Fruit fly (Drosophila melanogaster) whole organism, embryonic: ENCODE measurements around the gene CG42514.

Experiments
- Abd-B ChIP-seq: fragments of 200-800 bp; sonication (Bioruptor generic); optimal IDR thresholded peaks from 2 replicates; lab custom pipeline; 2018; ENCODE audit warnings: missing biosample characterization, mild to moderate bottlenecking, missing genetic modification characterization, moderate library complexity
- Awh ChIP-seq: fragments of 200-800 bp; sonication (Bioruptor generic); IDR thresholded peaks from 2 replicates; pipeline ENCODE4, ENCODE4 v1.3.6; 2022; ENCODE audit warnings: missing biosample characterization, missing genetic modification characterization
- CG10979 ChIP-seq: fragments of 200-800 bp; sonication (Bioruptor generic); optimal IDR thresholded peaks from 2 replicates; lab custom pipeline; 2018; ENCODE audit warnings: missing biosample characterization, mild to moderate bottlenecking, missing genetic modification characterization, moderate library complexity
- CG11723 ChIP-seq: fragments of 200-800 bp; sonication (Bioruptor generic); optimal IDR thresholded peaks from 2 replicates; lab custom pipeline; 2017; ENCODE audit warnings: missing biosample characterization, mild to moderate bottlenecking, missing genetic modification characterization
- CG12071 ChIP-seq: fragments of 200-800 bp; sonication (Bioruptor generic); optimal IDR thresholded peaks from 3 replicates; lab custom pipeline; 2018; ENCODE audit warnings: missing biosample characterization, mild to moderate bottlenecking, missing genetic modification characterization
- CG12155 ChIP-seq: fragments of 200-800 bp; sonication (Bioruptor generic); optimal IDR thresholded peaks from 3 replicates; lab custom pipeline; 2016; ENCODE audit warnings: missing biosample characterization, missing genetic modification characterization
- CG12769 ChIP-seq: fragments of 200-800 bp; sonication (Bioruptor generic); optimal IDR thresholded peaks from 2 replicates; lab custom pipeline; 2019; ENCODE audit warnings: missing biosample characterization, mild to moderate bottlenecking, missing genetic modification characterization, moderate library complexity
- CG13296 ChIP-seq: fragments of 200-800 bp; sonication (Bioruptor generic); optimal IDR thresholded peaks from 3 replicates; lab custom pipeline; 2018; ENCODE audit warnings: missing biosample characterization, mild to moderate bottlenecking, missing genetic modification characterization
- CG13775 ChIP-seq: fragments of 200-800 bp; sonication (Bioruptor generic); optimal IDR thresholded peaks from 3 replicates; lab custom pipeline; 2017; ENCODE audit warnings: missing biosample characterization, mild to moderate bottlenecking, missing genetic modification characterization
- CG14965 ChIP-seq: fragments of 200-800 bp; sonication (Bioruptor generic); optimal IDR thresholded peaks from 2 replicates; lab custom pipeline; 2016; ENCODE audit warnings: missing biosample characterization, missing genetic modification characterization, borderline replicate concordance
- CG15479 ChIP-seq: fragments of 200-800 bp; sonication (Bioruptor generic); optimal IDR thresholded peaks from 3 replicates; lab custom pipeline; 2019; ENCODE audit warnings: missing biosample characterization, mild to moderate bottlenecking, missing genetic modification characterization, moderate library complexity
- CG1792 ChIP-seq: fragments of 200-800 bp; sonication (Bioruptor generic); optimal IDR thresholded peaks from 2 replicates; lab custom pipeline; 2016; ENCODE audit warnings: missing biosample characterization, missing genetic modification characterization
- CG2199 ChIP-seq: fragments of 200-800 bp; sonication (Bioruptor generic); IDR thresholded peaks from 3 replicates; pipeline ENCODE4 v1.3.6; 2022; ENCODE audit warnings: missing biosample characterization, missing genetic modification characterization
- CG2202 ChIP-seq: fragments of 200-800 bp; sonication (Bioruptor generic); optimal IDR thresholded peaks from 2 replicates; lab custom pipeline; 2018; ENCODE audit warnings: missing biosample characterization, mild to moderate bottlenecking, missing genetic modification characterization
- CG2875 ChIP-seq: fragments of 200-800 bp; sonication (Bioruptor generic); optimal IDR thresholded peaks from 2 replicates; lab custom pipeline; 2017; ENCODE audit warnings: missing biosample characterization, mild to moderate bottlenecking, missing genetic modification characterization, missing genetic modification reagents
- CG5180 ChIP-seq: fragments of 200-800 bp; sonication (Bioruptor generic); optimal IDR thresholded peaks from 3 replicates; lab custom pipeline; 2017; ENCODE audit warnings: missing biosample characterization, missing genetic modification characterization, mild to moderate bottlenecking, moderate library complexity, missing genetic modification reagents
- CG6689 ChIP-seq: fragments of 200-800 bp; sonication (Bioruptor generic); IDR thresholded peaks from 2 replicates; pipeline ENCODE4 v1.3.6; 2022; ENCODE audit warnings: missing biosample characterization, missing genetic modification characterization
- CHES-1-like ChIP-seq: fragments of 200-800 bp; sonication (Bioruptor generic); optimal IDR thresholded peaks from 2 replicates; lab custom pipeline; 2016; ENCODE audit warnings: missing biosample characterization, missing genetic modification characterization
- Dbx ChIP-seq: fragments of 200-800 bp; sonication (Bioruptor generic); IDR thresholded peaks from 3 replicates; pipeline ENCODE4 v1.3.6; 2022; ENCODE audit warnings: missing biosample characterization, missing genetic modification characterization
- Dip2 ChIP-seq: fragments of 200-800 bp; sonication (Bioruptor generic); IDR thresholded peaks from 2 replicates; pipeline ENCODE4 v1.3.6; 2022; ENCODE audit warnings: missing biosample characterization, missing genetic modification characterization
- Doc3 ChIP-seq: fragments of 200-800 bp; sonication (Bioruptor generic); IDR thresholded peaks from 3 replicates; pipeline ENCODE4 v1.3.6; 2022; ENCODE audit warnings: missing biosample characterization, missing genetic modification characterization; ENCODE audit not compliant: partially characterized antibody
- Ets97D ChIP-seq: fragments of 200-800 bp; sonication (Bioruptor generic); optimal IDR thresholded peaks from 3 replicates; lab custom pipeline; 2016; ENCODE audit warnings: missing biosample characterization, missing genetic modification characterization
- Fer3 ChIP-seq: fragments of 200-800 bp; sonication (Bioruptor generic); optimal IDR thresholded peaks from 2 replicates; lab custom pipeline; 2018; ENCODE audit warnings: missing biosample characterization, mild to moderate bottlenecking, missing genetic modification characterization, moderate library complexity
- HLH3B ChIP-seq: fragments of 200-800 bp; sonication (Bioruptor generic); IDR thresholded peaks from 2 replicates; pipeline ENCODE4 v1.3.6; 2022; ENCODE audit warnings: missing biosample characterization, missing genetic modification characterization
- HmgD ChIP-seq: fragments of 200-800 bp; sonication (Bioruptor generic); optimal IDR thresholded peaks from 3 replicates; lab custom pipeline; 2016; ENCODE audit warnings: missing biosample characterization, missing genetic modification characterization
- Jarid2 ChIP-seq: fragments of 200-800 bp; sonication (Bioruptor generic); optimal IDR thresholded peaks from 3 replicates; lab custom pipeline; 2017; ENCODE audit warnings: mild to moderate bottlenecking, missing biosample characterization, missing genetic modification reagents, missing genetic modification characterization
- MESR4 ChIP-seq: fragments of 200-800 bp; sonication (Bioruptor generic); optimal IDR thresholded peaks from 2 replicates; lab custom pipeline; 2018; ENCODE audit warnings: missing biosample characterization, mild to moderate bottlenecking, missing genetic modification characterization, moderate library complexity
- Mad ChIP-seq: fragments of 200-800 bp; sonication (Bioruptor generic); optimal IDR thresholded peaks from 2 replicates; lab custom pipeline; 2016; ENCODE audit warnings: missing biosample characterization, missing genetic modification characterization
- Max ChIP-seq: fragments of 200-800 bp; sonication (Bioruptor generic); optimal IDR thresholded peaks from 2 replicates; lab custom pipeline; 2016; ENCODE audit warnings: missing biosample characterization, mild to moderate bottlenecking, missing genetic modification characterization
- Mes4 ChIP-seq: fragments of 200-800 bp; sonication (Bioruptor generic); optimal IDR thresholded peaks from 2 replicates; lab custom pipeline; 2016; ENCODE audit warnings: missing biosample characterization, missing genetic modification characterization
- Myb ChIP-seq: fragments of 200-800 bp; sonication (Bioruptor generic); optimal IDR thresholded peaks from 2 replicates; lab custom pipeline; 2016; ENCODE audit warnings: missing biosample characterization, missing genetic modification characterization
- Opbp ChIP-seq: fragments of 200-800 bp; sonication (Bioruptor generic); IDR thresholded peaks from 3 replicates; pipeline ENCODE4 v1.3.6; 2022; ENCODE audit warnings: missing biosample characterization, missing genetic modification characterization; ENCODE audit not compliant: partially characterized antibody
- Six4 ChIP-seq: fragments of 200-800 bp; sonication (Bioruptor generic); optimal IDR thresholded peaks from 2 replicates; lab custom pipeline; 2016; ENCODE audit warnings: missing biosample characterization, missing genetic modification characterization
- Sox102F ChIP-seq: fragments of 200-800 bp; sonication (Bioruptor generic); optimal IDR thresholded peaks from 2 replicates; lab custom pipeline; 2018; ENCODE audit warnings: missing biosample characterization, mild to moderate bottlenecking, missing genetic modification characterization, moderate library complexity
- Trl ChIP-seq, 3 experiments: fragments of >200 bp in 2 of 3; fragments of 200-800 bp in 1 of 3; sonication (Bioruptor generic) in 1 of 3; optimal IDR thresholded peaks; 2 replicates in 1 of 3; 3 replicates in 2 of 3; lab custom pipeline; 2016 to 2017; ENCODE audit warnings: missing biosample characterization in 1 of 3, missing genetic modification characterization in 1 of 3
- fd64A ChIP-seq: fragments of 200-800 bp; sonication (Bioruptor generic); optimal IDR thresholded peaks from 3 replicates; lab custom pipeline; 2018; ENCODE audit warnings: missing biosample characterization, mild to moderate bottlenecking, missing genetic modification characterization
- fu2 ChIP-seq: fragments of 200-800 bp; sonication (Bioruptor generic); optimal IDR thresholded peaks from 2 replicates; lab custom pipeline; 2016; ENCODE audit warnings: missing biosample characterization, missing genetic modification characterization
- h ChIP-seq: fragments of >200 bp; optimal IDR thresholded peaks from 2 replicates; lab custom pipeline; 2017
- hb ChIP-seq: fragments of 200-800 bp; sonication (Bioruptor generic); IDR thresholded peaks from 3 replicates; pipeline ENCODE4 v1.3.6; 2022; ENCODE audit warnings: missing biosample characterization, missing genetic modification characterization; ENCODE audit not compliant: partially characterized antibody
- lilli ChIP-seq: fragments of 200-800 bp; sonication (Bioruptor generic); optimal IDR thresholded peaks from 3 replicates; lab custom pipeline; 2016; ENCODE audit warnings: missing biosample characterization, missing genetic modification characterization
- nau ChIP-seq: fragments of 200-800 bp; sonication (Bioruptor generic); optimal IDR thresholded peaks from 3 replicates; lab custom pipeline; 2017; ENCODE audit warnings: missing biosample characterization, mild to moderate bottlenecking, missing genetic modification characterization, missing genetic modification reagents
- salm ChIP-seq: fragments of 200-800 bp; sonication (Bioruptor generic); optimal IDR thresholded peaks from 2 replicates; lab custom pipeline; 2018; ENCODE audit warnings: missing biosample characterization, mild to moderate bottlenecking, missing genetic modification characterization
- stwl ChIP-seq: fragments of 200-800 bp; sonication (Bioruptor generic); optimal IDR thresholded peaks from 3 replicates; lab custom pipeline; 2018; ENCODE audit warnings: missing biosample characterization, mild to moderate bottlenecking, missing genetic modification characterization, moderate library complexity
- tap ChIP-seq: fragments of 200-800 bp; optimal IDR thresholded peaks from 3 replicates; lab custom pipeline; 2019; ENCODE audit warnings: missing biosample characterization, mild to moderate bottlenecking, missing genetic modification characterization, moderate library complexity
- tll ChIP-seq, 2 experiments: fragments of 200-800 bp in 1 of 2; fragments of >200 bp in 1 of 2; sonication (Bioruptor generic) in 1 of 2; optimal IDR thresholded peaks; 2 replicates each; lab custom pipeline; 2017 to 2019; ENCODE audit warnings: missing biosample characterization in 2 of 2, missing genetic modification characterization in 2 of 2, mild to moderate bottlenecking in 1 of 2, moderate library complexity in 1 of 2
- tna ChIP-seq: fragments of 200-800 bp; sonication (Bioruptor generic); IDR thresholded peaks from 2 replicates; pipeline ENCODE4 v1.3.6; 2022; ENCODE audit warnings: missing biosample characterization, missing genetic modification characterization; ENCODE audit not compliant: partially characterized antibody
- ttk ChIP-seq: fragments of 200-800 bp; sonication (Bioruptor generic); IDR thresholded peaks from 2 replicates; pipeline ENCODE4 v2.1.2; 2022; ENCODE audit warnings: missing biosample characterization, missing genetic modification characterization

Gene CG42514

DNA sequence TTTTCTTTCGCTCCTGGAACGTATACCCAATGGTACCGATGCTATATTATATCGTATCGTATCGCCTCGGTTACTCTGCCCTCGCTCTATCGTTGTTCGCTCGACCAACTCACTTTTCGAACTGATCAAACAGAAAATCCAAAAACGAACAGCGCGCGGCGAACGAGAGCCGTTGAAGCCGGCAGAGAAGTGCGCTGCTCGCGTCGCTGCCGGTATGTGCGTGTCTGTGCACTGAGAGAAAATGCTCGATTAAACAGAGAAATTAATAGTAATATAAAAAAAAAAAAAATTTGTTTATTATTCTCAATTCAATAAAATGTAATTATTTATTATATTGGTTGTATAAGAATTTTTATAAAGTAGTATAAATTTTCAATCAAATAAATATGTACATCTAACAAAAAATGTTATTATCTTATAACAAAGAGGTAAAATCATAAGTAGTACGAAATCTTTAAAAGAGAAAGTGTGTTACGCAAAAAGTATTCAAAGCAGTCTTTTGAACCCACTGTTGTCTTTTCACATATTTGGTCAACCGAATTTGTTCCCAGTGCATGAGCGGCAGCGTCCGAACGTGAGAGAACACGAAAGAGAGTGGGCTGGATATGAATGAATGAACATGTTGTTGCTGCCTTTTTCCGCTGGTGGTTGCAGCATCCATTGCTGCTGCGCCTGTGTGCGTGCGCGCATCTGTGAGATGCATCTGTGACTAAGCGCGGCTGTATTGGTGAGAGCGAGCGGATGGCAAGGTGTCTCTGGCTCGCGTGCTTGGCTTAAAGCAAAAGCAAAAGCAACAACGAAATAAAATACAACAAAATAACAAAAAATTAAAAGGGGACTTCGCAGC, 12.3 kb downstream of the CG42514 start, which contains the start of gene aos (continued):
- TF ChIP-seq Max (GFP tag; lab: Kevin White, UChicago): peak; percentile 87
- no peak for TF ChIP-seq CG1792 (GFP tag; lab: Kevin White, UChicago)
- TF ChIP-seq hb (GFP tag; lab: Robert Waterston, UW): no peak
- peak; percentile 88 for TF ChIP-seq Sox102F
- TF ChIP-seq h (lab: Kevin White, UChicago): no peak
- peak; percentile 57 for TF ChIP-seq Abd-B (GFP tag; lab: Kevin White, UChicago)
- peak; percentile 74 for TF ChIP-seq CG12155 (GFP tag; lab: Kevin White, UChicago)
- peak; percentile 75; the same call in 2 of the 3 replicates for TF ChIP-seq CG2199
- no peak for TF ChIP-seq tll (GFP tag; optimal IDR thresholded peaks at IDR 0.05; lab: Kevin White, UChicago)
- TF ChIP-seq MESR4: no peak
- no peak for TF ChIP-seq tna (GFP tag; lab: Robert Waterston, UW)
- TF ChIP-seq salm (tag; lab: Kevin White, UChicago): peak; percentile 83
- TF ChIP-seq Myb (GFP tag; lab: Kevin White, UChicago): peak; percentile 36
- peak; percentile 81 for TF ChIP-seq HLH3B
- peak; percentile 60 for TF ChIP-seq Awh (GFP tag; lab: Robert Waterston, UW)
- TF ChIP-seq CG13296 (GFP tag; lab: Kevin White, UChicago): peak; percentile 87
- TF ChIP-seq CG6689 (GFP tag; lab: Robert Waterston, UW): peak; percentile 92
- TF ChIP-seq Mes4 (GFP tag; lab: Kevin White, UChicago): no peak
- TF ChIP-seq lilli (GFP tag; lab: Kevin White, UChicago): peak; percentile 69
- peak in 1 of 2 experiments; percentile 75 for TF ChIP-seq Trl (optimal IDR thresholded peaks at IDR 0.05; lab: Kevin White, UChicago)
- peak; percentile 0 for TF ChIP-seq Trl (GFP tag; optimal IDR thresholded peaks at IDR 0.05; lab: Kevin White, UChicago)
- peak; percentile 91 for TF ChIP-seq CG2875 (GFP tag; lab: Kevin White, UChicago)
- peak; percentile 17 for TF ChIP-seq CHES-1-like
- peak; percentile 75 for TF ChIP-seq Dbx (GFP tag; lab: Robert Waterston, UW)
- no peak for TF ChIP-seq fd64A (GFP tag; lab: Kevin White, UChicago)
- TF ChIP-seq tap (tag; lab: Kevin White, UChicago): peak; percentile 85
- TF ChIP-seq CG5180 (GFP tag; lab: Kevin White, UChicago): peak; percentile 83
- no peak for TF ChIP-seq Doc3 (GFP tag; lab: Robert Waterston, UW)
- no peak for TF ChIP-seq CG14965 (GFP tag; lab: Kevin White, UChicago)
- TF ChIP-seq Opbp (GFP tag; lab: Robert Waterston, UW): 0 out of 3 replicates have a peak, but pooled peaks have one; percentile 50
- no peak for TF ChIP-seq Ets97D (GFP tag; lab: Kevin White, UChicago)
- TF ChIP-seq stwl (tag; lab: Kevin White, UChicago): no peak
- no peak for TF ChIP-seq CG12071
- TF ChIP-seq CG12769 (tag; lab: Kevin White, UChicago): peak; percentile 46
- TF ChIP-seq CG2202 (tag; lab: Kevin White, UChicago): peak; percentile 82
- TF ChIP-seq CG15479 (GFP tag; lab: Kevin White, UChicago): peak; percentile 96
- peak; percentile 93 for TF ChIP-seq Jarid2 (GFP tag; lab: Kevin White, UChicago)
- peak; percentile 97 for TF ChIP-seq CG13775 (GFP tag; lab: Kevin White, UChicago)
- no peak for TF ChIP-seq HmgD (GFP tag; lab: Kevin White, UChicago)
- peak; percentile 84 for TF ChIP-seq ttk (GFP tag; lab: Robert Waterston, UW)
- TF ChIP-seq Six4 (GFP tag; lab: Kevin White, UChicago): peak; percentile 96
- TF ChIP-seq Fer3: peak; percentile 79
- TF ChIP-seq CG11723 (GFP tag; lab: Kevin White, UChicago): peak; percentile 88
- TF ChIP-seq Mad (GFP tag; lab: Kevin White, UChicago): peak; percentile 62
- no peak for TF ChIP-seq Dip2 (GFP tag; lab: Robert Waterston, UW)
- peak; percentile 65 for TF ChIP-seq nau (GFP tag; lab: Kevin White, UChicago)
- peak; percentile 37 for TF ChIP-seq fu2 (GFP tag; lab: Kevin White, UChicago)
- peak; percentile 98 for TF ChIP-seq CG10979
